Fruit fly (Drosophila melanogaster): ENCODE results near the gene CG18094.

Gene CG18094

dm6 chr2L:19533247-19533646, 43.2 kb downstream of the CG18094 start, which contains the start of gene CG33116 (continued):
- TF ChIP-seq CG7556 (GFP tag; optimal IDR thresholded peaks at IDR 0.05) (peak; percentile 79), jing (GFP tag; optimal IDR thresholded peaks at IDR 0.05) (peak; percentile 56), CG9609 (GFP tag; optimal IDR thresholded peaks at IDR 0.05) (peak; percentile 83), fd96Cb (tag; optimal IDR thresholded peaks at IDR 0.05) (peak; percentile 72), CG3995 (GFP tag; optimal IDR thresholded peaks at IDR 0.05) (peak; percentile 51), Optix (GFP tag; IDR thresholded peaks at IDR 0.05) (peak; percentile 68), CG42726 (GFP tag; IDR thresholded peaks at IDR 0.05; ENCODE audit: partially characterized antibody) (no peak; the same call in 1 of the 2 replicates), grn (GFP tag; optimal IDR thresholded peaks at IDR 0.05) (peak; percentile 25), p53 (GFP tag; optimal IDR thresholded peaks at IDR 0.05) (peak; percentile 61), CG13287 (GFP tag; IDR thresholded peaks at IDR 0.05; ENCODE audit: partially characterized antibody) (peak; percentile 54), ac (GFP tag; optimal IDR thresholded peaks at IDR 0.05) (peak; percentile 52), CG4617 (GFP tag; optimal IDR thresholded peaks at IDR 0.05; ENCODE audit: borderline replicate concordance) (peak; percentile 71), CG4854 (GFP tag; optimal IDR thresholded peaks at IDR 0.05) (peak; percentile 70), CG4282 (GFP tag; optimal IDR thresholded peaks at IDR 0.05) (peak; percentile 47), CG1024 (GFP tag; IDR thresholded peaks at IDR 0.05) (peak; percentile 63), CG4820 (GFP tag; optimal IDR thresholded peaks at IDR 0.05) (peak; percentile 75), nau (GFP tag; optimal IDR thresholded peaks at IDR 0.05) (no peak), kay (GFP tag; optimal IDR thresholded peaks at IDR 0.05) (peak; percentile 36), tup (GFP tag; optimal IDR thresholded peaks at IDR 0.05) (peak; percentile 66), CG12071 (GFP tag; optimal IDR thresholded peaks at IDR 0.05) (peak; percentile 79), CG10321 (GFP tag; IDR thresholded peaks at IDR 0.05) (no peak), CG10979 (tag; optimal IDR thresholded peaks at IDR 0.05) (peak; percentile 84), CG10959 (GFP tag; IDR thresholded peaks at IDR 0.05) (0 out of 2 replicates have a peak, but pooled peaks have one; percentile 32), CG4730 (GFP tag; IDR thresholded peaks at IDR 0.05) (peak; percentile 55), Xbp1 (GFP tag; optimal IDR thresholded peaks at IDR 0.05) (peak; percentile 89), tgo (GFP tag; IDR thresholded peaks at IDR 0.05) (peak; percentile 75), CG18764 (GFP tag; optimal IDR thresholded peaks at IDR 0.05) (peak; percentile 38), YL-1 (GFP tag; optimal IDR thresholded peaks at IDR 0.05) (peak; percentile 68), Ptx1 (GFP tag; IDR thresholded peaks at IDR 0.05) (peak; percentile 82), CG14710 (tag; optimal IDR thresholded peaks at IDR 0.05) (peak; percentile 78), ase (GFP tag; IDR thresholded peaks at IDR 0.05) (peak; percentile 82), CG15073 (GFP tag; optimal IDR thresholded peaks at IDR 0.05) (no peak), Mad (GFP tag; optimal IDR thresholded peaks at IDR 0.05) (peak; percentile 84), CG2120 (GFP tag; optimal IDR thresholded peaks at IDR 0.05) (peak; percentile 91), Ets97D (GFP tag; optimal IDR thresholded peaks at IDR 0.05) (peak; percentile 79), tio (GFP tag; optimal IDR thresholded peaks at IDR 0.05) (peak; percentile 70), Rx (GFP tag; IDR thresholded peaks at IDR 0.05) (peak; percentile 65), HmgZ (tag; optimal IDR thresholded peaks at IDR 0.05) (peak; percentile 89), gsb-n (tag; optimal IDR thresholded peaks at IDR 0.05) (peak; percentile 78), CG5245 (GFP tag; optimal IDR thresholded peaks at IDR 0.05) (peak; percentile 76), CkIIα-i1 (GFP tag; IDR thresholded peaks at IDR 0.05) (peak; percentile 25; the same call in 1 of the 2 replicates), ssp (GFP tag; IDR thresholded peaks at IDR 0.05) (peak; percentile 47), CG12104 (GFP tag; optimal IDR thresholded peaks at IDR 0.05) (peak; percentile 39), CG6175 (GFP tag; IDR thresholded peaks at IDR 0.05) (peak; percentile 62; the same call in 1 of the 3 replicates), Spps (tag; optimal IDR thresholded peaks at IDR 0.05) (peak; percentile 56), maf-S (GFP tag; optimal IDR thresholded peaks at IDR 0.05) (peak; percentile 82), CG17361 (GFP tag; IDR thresholded peaks at IDR 0.05) (peak; percentile 84), CG1233 (GFP tag; optimal IDR thresholded peaks at IDR 0.05) (peak; percentile 80), zf30C (GFP tag; optimal IDR thresholded peaks at IDR 0.05) (no peak), CG12744 (GFP tag; optimal IDR thresholded peaks at IDR 0.05) (peak; percentile 71), CG4404 (GFP tag; IDR thresholded peaks at IDR 0.05) (peak; percentile 66), Dad (GFP tag; optimal IDR thresholded peaks at IDR 0.05) (peak; percentile 82)
